Fruit fly (Drosophila melanogaster) whole organism, embryonic: Measurements from ENCODE around the gene CG4009.

ENCODE experiments used
- Atf-2 ChIP-seq: fragments of 200-800 bp; sonication (Bioruptor generic); optimal IDR thresholded peaks from 2 replicates; lab custom pipeline; 2016; ENCODE audit warnings: missing biosample characterization, missing genetic modification characterization
- CG10147 ChIP-seq: fragments of 200-800 bp; sonication (Bioruptor generic); optimal IDR thresholded peaks from 2 replicates; lab custom pipeline; 2019; ENCODE audit warnings: missing biosample characterization, mild to moderate bottlenecking, missing genetic modification characterization, moderate library complexity
- CG13287 ChIP-seq: fragments of 200-800 bp; sonication (Bioruptor generic); IDR thresholded peaks from 2 replicates; pipeline ENCODE4 v1.3.6; 2022; ENCODE audit warnings: missing biosample characterization, missing genetic modification characterization; ENCODE audit not compliant: partially characterized antibody
- CG13624 ChIP-seq: fragments of 200-800 bp; sonication (Bioruptor generic); optimal IDR thresholded peaks from 2 replicates; lab custom pipeline; 2016; ENCODE audit warnings: missing biosample characterization, missing genetic modification characterization
- CG14050 ChIP-seq: fragments of 200-800 bp; sonication (Bioruptor generic); IDR thresholded peaks from 3 replicates; pipeline ENCODE4 v1.3.6; 2022; ENCODE audit warnings: missing biosample characterization, missing genetic modification characterization
- CG14441 ChIP-seq: fragments of 200-800 bp; sonication (Bioruptor generic); IDR thresholded peaks from 2 replicates; pipeline ENCODE4 v1.3.6; 2022; ENCODE audit warnings: missing biosample characterization, missing genetic modification characterization
- CG14667 ChIP-seq: fragments of 200-800 bp; sonication (Bioruptor generic); IDR thresholded peaks from 2 replicates; pipeline ENCODE4 v1.3.6; 2022; ENCODE audit warnings: missing biosample characterization, missing genetic modification characterization
- CG15073 ChIP-seq: fragments of 200-800 bp; sonication (Bioruptor generic); optimal IDR thresholded peaks from 2 replicates; lab custom pipeline; 2016; ENCODE audit warnings: missing biosample characterization, missing genetic modification characterization
- CG15601 ChIP-seq: fragments of 200-800 bp; sonication (Bioruptor generic); optimal IDR thresholded peaks from 3 replicates; lab custom pipeline; 2019; ENCODE audit warnings: missing biosample characterization, mild to moderate bottlenecking, missing genetic modification characterization, moderate library complexity
- CG17361 ChIP-seq: fragments of 200-800 bp; sonication (Bioruptor generic); IDR thresholded peaks from 3 replicates; pipeline ENCODE4 v1.3.6; 2022; ENCODE audit warnings: missing biosample characterization, missing genetic modification characterization
- CG17802 ChIP-seq: fragments of 200-800 bp; sonication (Bioruptor generic); optimal IDR thresholded peaks from 2 replicates; lab custom pipeline; 2018; ENCODE audit warnings: missing biosample characterization, mild to moderate bottlenecking, missing genetic modification characterization, moderate library complexity
- CG1792 ChIP-seq: fragments of 200-800 bp; sonication (Bioruptor generic); optimal IDR thresholded peaks from 2 replicates; lab custom pipeline; 2016; ENCODE audit warnings: missing biosample characterization, missing genetic modification characterization
- CG18011 ChIP-seq: fragments of 200-800 bp; sonication (Bioruptor generic); optimal IDR thresholded peaks from 2 replicates; lab custom pipeline; 2017; ENCODE audit warnings: missing biosample characterization, missing genetic modification characterization, mild to moderate bottlenecking, moderate library complexity, missing genotype
- CG2129 ChIP-seq: fragments of 200-800 bp; sonication (Bioruptor generic); IDR thresholded peaks from 2 replicates; pipeline ENCODE4 v1.3.6; 2022; ENCODE audit warnings: missing biosample characterization, missing genetic modification characterization; ENCODE audit not compliant: partially characterized antibody
- CG30020 ChIP-seq: fragments of 200-800 bp; optimal IDR thresholded peaks from 2 replicates; lab custom pipeline; 2019; ENCODE audit warnings: missing biosample characterization, mild to moderate bottlenecking, missing genetic modification characterization, moderate library complexity
- CG31441 ChIP-seq: fragments of 200-800 bp; sonication (Bioruptor generic); IDR thresholded peaks from 2 replicates; pipeline ENCODE4 v1.3.6; 2022; ENCODE audit warnings: missing biosample characterization, missing genetic modification characterization
- CG32767 ChIP-seq: fragments of 200-800 bp; sonication (Bioruptor generic); IDR thresholded peaks from 2 replicates; pipeline ENCODE4 v1.3.6; 2022; ENCODE audit warnings: missing biosample characterization, missing genetic modification characterization
- CG3281 ChIP-seq: fragments of 200-800 bp; sonication (Bioruptor generic); optimal IDR thresholded peaks from 3 replicates; lab custom pipeline; 2017; ENCODE audit warnings: missing biosample characterization, mild to moderate bottlenecking, missing genetic modification characterization
- CG4730 ChIP-seq: fragments of 200-800 bp; sonication (Bioruptor generic); IDR thresholded peaks from 2 replicates; pipeline ENCODE4 v1.3.6; 2022; ENCODE audit warnings: missing biosample characterization, missing genetic modification characterization
- CG6654 ChIP-seq: fragments of 200-800 bp; sonication (Bioruptor generic); optimal IDR thresholded peaks from 2 replicates; lab custom pipeline; 2017; ENCODE audit warnings: missing biosample characterization, mild to moderate bottlenecking, missing genetic modification characterization
- CG7271 ChIP-seq: fragments of 200-800 bp; sonication (Bioruptor generic); optimal IDR thresholded peaks from 2 replicates; lab custom pipeline; 2018; ENCODE audit warnings: missing biosample characterization, mild to moderate bottlenecking, missing genetic modification characterization, moderate library complexity
- CG9932 ChIP-seq: fragments of 200-800 bp; sonication (Bioruptor generic); IDR thresholded peaks from 2 replicates; pipeline ENCODE4 v1.3.6; 2022; ENCODE audit warnings: missing biosample characterization, missing genetic modification characterization
- Doc3 ChIP-seq: fragments of 200-800 bp; sonication (Bioruptor generic); IDR thresholded peaks from 3 replicates; pipeline ENCODE4 v1.3.6; 2022; ENCODE audit warnings: missing biosample characterization, missing genetic modification characterization; ENCODE audit not compliant: partially characterized antibody
- E2f1 ChIP-seq: fragments of 200-800 bp; sonication (Bioruptor generic); IDR thresholded peaks from 2 replicates; pipeline ENCODE4 v1.3.6; 2022; ENCODE audit warnings: missing biosample characterization, missing genetic modification characterization
- Fer3 ChIP-seq: fragments of 200-800 bp; sonication (Bioruptor generic); optimal IDR thresholded peaks from 2 replicates; lab custom pipeline; 2018; ENCODE audit warnings: missing biosample characterization, mild to moderate bottlenecking, missing genetic modification characterization, moderate library complexity
- HLH4C ChIP-seq: fragments of 200-800 bp; sonication (Bioruptor generic); IDR thresholded peaks from 3 replicates; pipeline ENCODE4 v1.3.6; 2022; ENCODE audit warnings: missing biosample characterization, missing genetic modification characterization; ENCODE audit not compliant: partially characterized antibody
- Hr51 ChIP-seq, 2 experiments: fragments of 200-800 bp; sonication (Bioruptor generic); optimal IDR thresholded peaks; 2 replicates in 1 of 2; 3 replicates in 1 of 2; lab custom pipeline; 2016 to 2018; ENCODE audit warnings: missing biosample characterization in 2 of 2, missing genetic modification characterization in 2 of 2, mild to moderate bottlenecking in 1 of 2, moderate library complexity in 1 of 2
- NFAT ChIP-seq: fragments of 200-800 bp; sonication (Bioruptor generic); IDR thresholded peaks from 2 replicates; pipeline ENCODE4 v1.3.6; 2022; ENCODE audit warnings: missing biosample characterization, missing genetic modification characterization
- Rx ChIP-seq: fragments of 200-800 bp; sonication (Bioruptor generic); IDR thresholded peaks from 2 replicates; pipeline ENCODE4 v1.3.6; 2022; ENCODE audit warnings: missing biosample characterization, missing genetic modification characterization
- YL-1 ChIP-seq: fragments of 200-800 bp; sonication (Bioruptor generic); optimal IDR thresholded peaks from 3 replicates; lab custom pipeline; 2017; ENCODE audit warnings: missing biosample characterization, mild to moderate bottlenecking, missing genetic modification characterization
- amos ChIP-seq: fragments of 200-800 bp; sonication (Bioruptor generic); IDR thresholded peaks from 2 replicates; pipeline ENCODE4 v1.3.6; 2022; ENCODE audit warnings: missing biosample characterization, missing genetic modification characterization; ENCODE audit not compliant: partially characterized antibody
- ap ChIP-seq: fragments of 200-800 bp; sonication (Bioruptor generic); IDR thresholded peaks from 2 replicates; pipeline ENCODE4 v1.3.6; 2022; ENCODE audit warnings: missing biosample characterization, missing genetic modification characterization
- btn ChIP-seq: fragments of 200-800 bp; sonication (Bioruptor generic); optimal IDR thresholded peaks from 2 replicates; lab custom pipeline; 2016; ENCODE audit warnings: missing biosample characterization, missing genetic modification characterization
- corto ChIP-seq: fragments of 200-800 bp; sonication (Bioruptor generic); optimal IDR thresholded peaks from 2 replicates; lab custom pipeline; 2016; ENCODE audit warnings: missing biosample characterization, mild to moderate bottlenecking, missing genetic modification characterization, moderate library complexity
- crp ChIP-seq, 2 experiments: fragments of 200-800 bp; sonication (Bioruptor generic); optimal IDR thresholded peaks; 2 replicates in 1 of 2; 3 replicates in 1 of 2; lab custom pipeline; 2017; ENCODE audit warnings: missing biosample characterization in 2 of 2, missing genetic modification characterization in 2 of 2, mild to moderate bottlenecking in 1 of 2, moderate library complexity in 1 of 2
- da ChIP-seq: fragments of 200-800 bp; sonication (Bioruptor generic); optimal IDR thresholded peaks from 2 replicates; lab custom pipeline; 2016; ENCODE audit warnings: missing biosample characterization, missing genetic modification characterization
- fru ChIP-seq: fragments of >200 bp; optimal IDR thresholded peaks from 2 replicates; lab custom pipeline; 2017
- grn ChIP-seq: fragments of 200-800 bp; sonication (Bioruptor generic); optimal IDR thresholded peaks from 3 replicates; lab custom pipeline; 2017; ENCODE audit warnings: missing biosample characterization, missing genetic modification characterization
- lbe ChIP-seq: fragments of 200-800 bp; sonication (Bioruptor generic); optimal IDR thresholded peaks from 2 replicates; lab custom pipeline; 2016; ENCODE audit warnings: missing biosample characterization, mild to moderate bottlenecking, missing genetic modification characterization
- nerfin-2 ChIP-seq: fragments of 200-800 bp; sonication (Bioruptor generic); IDR thresholded peaks from 2 replicates; pipeline ENCODE4 v1.3.6; 2022; ENCODE audit warnings: missing biosample characterization, missing genetic modification characterization; ENCODE audit not compliant: partially characterized antibody
- pb ChIP-seq: fragments of 200-800 bp; sonication (Bioruptor generic); optimal IDR thresholded peaks from 3 replicates; lab custom pipeline; 2016; ENCODE audit warnings: missing biosample characterization, missing genetic modification characterization
- pfk ChIP-seq: fragments of 200-800 bp; sonication (Bioruptor generic); optimal IDR thresholded peaks from 2 replicates; lab custom pipeline; 2018; ENCODE audit warnings: missing biosample characterization, mild to moderate bottlenecking, missing genetic modification characterization, moderate library complexity
- phol ChIP-seq: fragments of 200-800 bp; sonication (Bioruptor generic); optimal IDR thresholded peaks from 3 replicates; lab custom pipeline; 2018; ENCODE audit warnings: missing biosample characterization, mild to moderate bottlenecking, missing genetic modification characterization, moderate library complexity
- ro ChIP-seq: fragments of 200-800 bp; sonication (Bioruptor generic); IDR thresholded peaks from 2 replicates; pipeline ENCODE4 v1.3.6; 2022; ENCODE audit warnings: missing biosample characterization, missing genetic modification characterization
- sens-2 ChIP-seq: fragments of 200-800 bp; sonication (Bioruptor generic); IDR thresholded peaks from 2 replicates; pipeline ENCODE4 v1.3.6; 2022; ENCODE audit warnings: missing biosample characterization, missing genetic modification characterization
- ssp ChIP-seq: fragments of 200-800 bp; sonication (Bioruptor generic); IDR thresholded peaks from 2 replicates; pipeline ENCODE4 v1.3.6; 2022; ENCODE audit warnings: missing biosample characterization, missing genetic modification characterization
- tna ChIP-seq: fragments of 200-800 bp; sonication (Bioruptor generic); IDR thresholded peaks from 2 replicates; pipeline ENCODE4 v1.3.6; 2022; ENCODE audit warnings: missing biosample characterization, missing genetic modification characterization; ENCODE audit not compliant: partially characterized antibody
- toy ChIP-seq: fragments of 200-800 bp; sonication (Bioruptor generic); IDR thresholded peaks from 2 replicates; pipeline ENCODE4 v1.3.6; 2022; ENCODE audit warnings: missing biosample characterization, missing genetic modification characterization
- ttk ChIP-seq: fragments of 200-800 bp; sonication (Bioruptor generic); IDR thresholded peaks from 2 replicates; pipeline ENCODE4 v2.1.2; 2022; ENCODE audit warnings: missing biosample characterization, missing genetic modification characterization
- wdn ChIP-seq: fragments of 200-800 bp; sonication (Bioruptor generic); IDR thresholded peaks from 2 replicates; pipeline ENCODE4 v1.3.6; 2022; ENCODE audit warnings: missing biosample characterization, missing genetic modification characterization

The CG4009 gene

dm6 chr3R:17052465-17053149 lies 16.8 kb upstream of the CG4009 start (continued):
- TF ChIP-seq sens-2 (GFP tag; lab: Robert Waterston, UW) (0 out of 2 replicates have a peak, but pooled peaks have one; percentile 26), ap (GFP tag; lab: Robert Waterston, UW) (no peak), wdn (GFP tag; lab: Robert Waterston, UW) (no peak), CG32767 (GFP tag; lab: Robert Waterston, UW) (no peak), CG9932 (GFP tag; lab: Robert Waterston, UW) (no peak), lbe (GFP tag; lab: Kevin White, UChicago) (peak; percentile 58), corto (GFP tag; lab: Kevin White, UChicago) (peak; percentile 69), da (GFP tag; lab: Kevin White, UChicago) (no peak), CG18011 (GFP tag; lab: Kevin White, UChicago) (no peak), CG14667 (GFP tag; lab: Robert Waterston, UW) (no peak), phol (tag; lab: Kevin White, UChicago) (peak; percentile 69), CG15073 (no peak), ssp (0 out of 2 replicates have a peak, but pooled peaks have one; percentile 15), CG2129 (GFP tag; lab: Robert Waterston, UW) (no peak), tna (GFP tag; lab: Robert Waterston, UW) (no peak), pfk (GFP tag; lab: Kevin White, UChicago) (no peak), pb (no peak), crp (GFP tag; optimal IDR thresholded peaks at IDR 0.05; lab: Kevin White, UChicago) (no peak), btn (GFP tag; lab: Kevin White, UChicago) (no peak), grn (no peak), ro (GFP tag; lab: Robert Waterston, UW) (no peak), amos (no peak), CG17802 (tag; lab: Kevin White, UChicago) (no peak), CG13287 (GFP tag; lab: Robert Waterston, UW) (no peak), CG31441 (no peak), CG1792 (GFP tag; lab: Kevin White, UChicago) (no peak), CG17361 (GFP tag; lab: Robert Waterston, UW) (peak; percentile 66), CG14050 (GFP tag; lab: Robert Waterston, UW) (no peak), Doc3 (GFP tag; lab: Robert Waterston, UW) (no peak), E2f1 (0 out of 2 replicates have a peak, but pooled peaks have one; percentile 13), CG7271 (tag; lab: Kevin White, UChicago) (no peak), Hr51 (GFP tag; optimal IDR thresholded peaks at IDR 0.05; lab: Kevin White, UChicago) (no peak), NFAT (GFP tag; lab: Robert Waterston, UW) (0 out of 2 replicates have a peak, but pooled peaks have one; percentile 19), CG6654 (GFP tag; lab: Kevin White, UChicago) (no peak), Rx (no peak), CG13624 (GFP tag; lab: Kevin White, UChicago) (no peak), CG3281 (GFP tag; lab: Kevin White, UChicago) (no peak), HLH4C (peak; percentile 28; the same call in 1 of the 3 replicates), nerfin-2 (no peak), CG14441 (GFP tag; lab: Robert Waterston, UW) (no peak), ttk (no peak), YL-1 (GFP tag; lab: Kevin White, UChicago) (no peak), CG10147 (no peak), CG4730 (GFP tag; lab: Robert Waterston, UW) (0 out of 2 replicates have a peak, but pooled peaks have one; percentile 24), CG30020 (tag; lab: Kevin White, UChicago) (no peak), toy (GFP tag; lab: Robert Waterston, UW) (no peak), Atf-2 (GFP tag; lab: Kevin White, UChicago) (no peak), fru (no peak), CG15601 (tag; lab: Kevin White, UChicago) (peak; percentile 12), Fer3 (no peak)
